Fruit fly (Drosophila melanogaster): ENCODE data around the gene mgl.

Gene mgl

DNA sequence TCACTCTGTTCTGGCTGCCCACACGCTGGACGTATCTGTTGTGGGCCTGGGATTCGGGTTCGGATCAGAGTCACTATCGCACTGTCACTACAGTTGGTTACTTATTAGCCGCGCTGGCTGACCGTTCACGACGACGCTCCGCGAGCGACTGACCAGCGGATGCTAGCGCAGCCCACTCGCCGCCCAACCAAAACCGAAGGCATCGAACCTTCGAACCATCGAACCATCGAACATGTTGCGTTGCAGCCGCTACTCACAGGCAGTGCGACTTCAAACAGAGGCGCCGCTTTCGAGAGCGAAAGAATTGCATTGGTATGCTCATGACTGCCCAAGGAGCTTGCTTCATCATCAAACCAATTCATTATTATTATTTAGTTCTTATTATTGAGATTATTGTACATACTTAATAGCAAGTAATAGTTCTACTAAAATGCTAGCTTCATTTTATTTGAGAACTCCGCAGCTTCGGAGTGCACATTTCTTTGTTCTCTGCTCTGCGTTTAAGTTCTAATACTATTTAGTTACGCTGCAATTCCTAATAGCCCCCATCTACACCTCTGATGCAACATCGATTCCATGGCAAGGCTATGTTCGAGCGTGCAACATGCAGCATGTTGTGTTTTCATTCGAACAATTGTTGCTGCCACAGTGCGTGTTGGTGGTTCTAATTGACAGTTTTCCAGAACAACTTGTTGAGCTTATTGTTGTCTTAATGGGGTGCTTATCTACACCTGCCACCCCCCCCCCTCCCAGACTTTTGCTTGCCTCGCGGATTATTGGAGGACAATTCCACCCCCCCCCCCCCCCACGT is at the start of gene mgl (continued):
- peak; percentile 58 for TF ChIP-seq CG6683 (GFP tag; optimal IDR thresholded peaks at IDR 0.05)
- TF ChIP-seq sim (GFP tag; IDR thresholded peaks at IDR 0.05) = no peak
- TF ChIP-seq Bdp1 (GFP tag; optimal IDR thresholded peaks at IDR 0.05) = peak; percentile 51
- no peak for TF ChIP-seq CG12071 (GFP tag; optimal IDR thresholded peaks at IDR 0.05)
- TF ChIP-seq bsh (GFP tag; optimal IDR thresholded peaks at IDR 0.05) = peak; percentile 85 to 93
- TF ChIP-seq CG17829 (tag; optimal IDR thresholded peaks at IDR 0.05) = peak; percentile 83
- TF ChIP-seq CG8281 (tag; optimal IDR thresholded peaks at IDR 0.05) = no peak
- TF ChIP-seq luna (GFP tag; optimal IDR thresholded peaks at IDR 0.05) = no peak
- peak; percentile 41 for TF ChIP-seq CG12744 (GFP tag; optimal IDR thresholded peaks at IDR 0.05)
- peak; percentile 60 for TF ChIP-seq kay (GFP tag; optimal IDR thresholded peaks at IDR 0.05)
- TF ChIP-seq CG8089 (GFP tag; optimal IDR thresholded peaks at IDR 0.05) = peak; percentile 24
- no peak for TF ChIP-seq fd64A (GFP tag; optimal IDR thresholded peaks at IDR 0.05)
- TF ChIP-seq hkb (optimal IDR thresholded peaks at IDR 0.05) = no peak
- TF ChIP-seq hkb (GFP tag; IDR thresholded peaks at IDR 0.05) = peak; percentile 59
- TF ChIP-seq CG4282 (GFP tag; optimal IDR thresholded peaks at IDR 0.05) = no peak
- TF ChIP-seq grau (tag; optimal IDR thresholded peaks at IDR 0.05) = peak; percentile 80
- TF ChIP-seq z (GFP tag; IDR thresholded peaks at IDR 0.05) = peak; percentile 39; the same call in 1 of the 3 replicates
- peak; percentile 51; the same call in 1 of the 2 replicates for TF ChIP-seq CG42726 (GFP tag; IDR thresholded peaks at IDR 0.05; ENCODE audit: partially characterized antibody)
- TF ChIP-seq Hey (tag; optimal IDR thresholded peaks at IDR 0.05) = no peak
- TF ChIP-seq CG31365 (tag; optimal IDR thresholded peaks at IDR 0.05) = peak; percentile 30
- no peak for TF ChIP-seq br (optimal IDR thresholded peaks at IDR 0.05)
- no peak for TF ChIP-seq CkIIα-i1 (GFP tag; IDR thresholded peaks at IDR 0.05)
- TF ChIP-seq CG13296 (GFP tag; optimal IDR thresholded peaks at IDR 0.05) = no peak
- peak; percentile 32 for TF ChIP-seq odd (GFP tag; optimal IDR thresholded peaks at IDR 0.05)
- TF ChIP-seq CG17385 (GFP tag; optimal IDR thresholded peaks at IDR 0.05) = peak; percentile 41
- TF ChIP-seq nerfin-1 (tag; optimal IDR thresholded peaks at IDR 0.05) = no peak
- TF ChIP-seq Dfd (GFP tag; optimal IDR thresholded peaks at IDR 0.05) = no peak
- peak; percentile 15 for TF ChIP-seq Ets97D (GFP tag; optimal IDR thresholded peaks at IDR 0.05)
- 0 out of 3 replicates have a peak, but pooled peaks have one; percentile 34 for TF ChIP-seq Mrtf (GFP tag; IDR thresholded peaks at IDR 0.05)
- TF ChIP-seq ac (GFP tag; optimal IDR thresholded peaks at IDR 0.05) = no peak
- peak; percentile 67 for TF ChIP-seq ATbp (GFP tag; optimal IDR thresholded peaks at IDR 0.05)
- no peak for TF ChIP-seq schlank (tag; optimal IDR thresholded peaks at IDR 0.05)
- peak; percentile 0 for TF ChIP-seq maf-S (GFP tag; optimal IDR thresholded peaks at IDR 0.05)
- TF ChIP-seq CG17186 (GFP tag; optimal IDR thresholded peaks at IDR 0.05) = peak; percentile 40
- TF ChIP-seq Atf3 (GFP tag; optimal IDR thresholded peaks at IDR 0.05) = peak; percentile 64
- TF ChIP-seq CG8359 (GFP tag; optimal IDR thresholded peaks at IDR 0.05; ENCODE audit: borderline replicate concordance) = peak; percentile 57
- no peak for TF ChIP-seq GATAe (GFP tag; conservative IDR thresholded peaks at IDR 0.05)
- no peak for TF ChIP-seq CG9817 (tag; optimal IDR thresholded peaks at IDR 0.05)
- TF ChIP-seq caup (GFP tag; optimal IDR thresholded peaks at IDR 0.05; ENCODE audit: severe bottlenecking) = peak; percentile 54
- TF ChIP-seq slbo (GFP tag; IDR thresholded peaks at IDR 0.05) = peak; percentile 40; the same call in 1 of the 2 replicates
- TF ChIP-seq ewg (GFP tag; optimal IDR thresholded peaks at IDR 0.05) = peak; percentile 71
- no peak for TF ChIP-seq Sin3A (optimal IDR thresholded peaks at IDR 0.05)
- TF ChIP-seq CG12299 (tag; optimal IDR thresholded peaks at IDR 0.05) = no peak
- peak; percentile 53 for TF ChIP-seq Spps (tag; optimal IDR thresholded peaks at IDR 0.05)
- peak; percentile 89 for TF ChIP-seq Med (GFP tag)
- TF ChIP-seq CG1832 (GFP tag; optimal IDR thresholded peaks at IDR 0.05) = no peak
- TF ChIP-seq slp2 (GFP tag; optimal IDR thresholded peaks at IDR 0.05) = peak; percentile 64
- TF ChIP-seq MESR4 (GFP tag; optimal IDR thresholded peaks at IDR 0.05) = no peak
- TF ChIP-seq pnt (GFP tag; optimal IDR thresholded peaks at IDR 0.05) = peak; percentile 52

All from whole organism, embryonic.